Fruit fly (Drosophila melanogaster) Kc167 (cell line): ENCODE measurements around the gene CG18754.

ENCODE experiments used
- Myc ChIP-seq: fragments of >200 bp; optimal IDR thresholded peaks from 2 replicates; lab custom pipeline; 2017; ENCODE audit warnings: missing external identifiers
- h ChIP-seq: fragments of >200 bp; optimal IDR thresholded peaks from 3 replicates; lab custom pipeline; 2018; ENCODE audit warnings: missing external identifiers
- insv ChIP-seq: fragments of >200 bp; optimal IDR thresholded peaks from 3 replicates; lab custom pipeline; 2018; ENCODE audit warnings: missing external identifiers

DNA sequence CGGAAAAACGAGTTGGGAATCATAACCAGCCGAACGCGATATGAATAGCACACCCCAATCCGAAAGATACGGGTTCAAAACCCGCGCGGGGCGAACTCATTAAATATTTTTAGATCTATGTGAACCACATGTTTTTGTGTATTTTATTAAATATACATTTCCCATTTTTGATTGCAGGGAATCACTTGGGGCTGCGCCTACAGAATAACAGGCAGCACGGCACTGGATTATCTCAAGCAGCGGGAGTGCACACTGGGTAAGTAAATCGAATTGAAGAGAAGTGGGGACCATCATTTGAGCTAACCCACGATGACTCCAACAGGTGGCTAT is 46.6 kb downstream of the CG18754 start:
- TF ChIP-seq h (lab: Kevin White, UChicago) (no peak), insv (lab: Kevin White, UChicago) (no peak), Myc (lab: Kevin White, UChicago) (no peak)
